Fruit fly (Drosophila melanogaster) whole organism, wandering third instar larva: ENCODE measurements around the gene Est-Q.

ENCODE experiments used
- Abd-B ChIP-seq: fragments of >200 bp; optimal IDR thresholded peaks from 2 replicates; lab custom pipeline; 2017; ENCODE audit warnings: missing biosample characterization, missing genetic modification characterization
- CG9705 ChIP-seq: fragments of 200-800 bp; sonication (Bioruptor generic); optimal IDR thresholded peaks from 2 replicates; lab custom pipeline; 2018; ENCODE audit warnings: missing biosample characterization, mild to moderate bottlenecking, missing genetic modification characterization
- CrebA ChIP-seq: fragments of 200-800 bp; sonication (Bioruptor generic); optimal IDR thresholded peaks from 2 replicates; lab custom pipeline; 2016; ENCODE audit warnings: missing biosample characterization, mild to moderate bottlenecking, missing genetic modification characterization, borderline replicate concordance
- Dfd ChIP-seq: fragments of >200 bp; optimal IDR thresholded peaks from 2 replicates; lab custom pipeline; 2017; ENCODE audit warnings: missing biosample characterization, missing genetic modification characterization
- Dif ChIP-seq: fragments of 200-275, 200-300 bp; sonication (Bioruptor generic); optimal IDR thresholded peaks from 2 replicates; lab custom pipeline; 2018; ENCODE audit warnings: missing biosample characterization, missing genetic modification characterization; ENCODE audit not compliant: partially characterized antibody
- GATAd ChIP-seq: sonication (Bioruptor generic); optimal IDR thresholded peaks from 2 replicates; lab custom pipeline; 2016; ENCODE audit warnings: missing biosample characterization, missing genetic modification characterization
- HLH106 ChIP-seq: fragments of 200-800 bp; optimal IDR thresholded peaks from 3 replicates; lab custom pipeline; 2019; ENCODE audit warnings: missing biosample characterization, mild to moderate bottlenecking, missing genetic modification characterization, moderate library complexity
- Hnf4 ChIP-seq: fragments of 200-800 bp; sonication (Bioruptor generic); optimal IDR thresholded peaks from 2 replicates; lab custom pipeline; 2016; ENCODE audit warnings: missing biosample characterization, mild to moderate bottlenecking, missing genetic modification characterization
- Hr83 ChIP-seq: fragments of 200-300 bp; sonication (Bioruptor generic); optimal IDR thresholded peaks from 2 replicates; lab custom pipeline; 2016; ENCODE audit warnings: missing biosample characterization, mild to moderate bottlenecking, missing genetic modification characterization, moderate library complexity; ENCODE audit not compliant: poor library complexity, severe bottlenecking
- Jra ChIP-seq: sonication (Bioruptor generic); optimal IDR thresholded peaks from 2 replicates; lab custom pipeline; 2016; ENCODE audit warnings: missing biosample characterization, missing genetic modification characterization
- Myc ChIP-seq: fragments of >200 bp; optimal IDR thresholded peaks from 2 replicates; lab custom pipeline; 2017
- N ChIP-seq: fragments of >200 bp; optimal IDR thresholded peaks from 2 replicates; lab custom pipeline; 2018; ENCODE audit warnings: missing biosample characterization, missing external identifiers, missing genetic modification characterization
- OdsH ChIP-seq: fragments of 200-800 bp; sonication (Bioruptor generic); optimal IDR thresholded peaks from 2 replicates; lab custom pipeline; 2016; ENCODE audit warnings: missing biosample characterization, mild to moderate bottlenecking, missing genetic modification characterization
- Rel ChIP-seq, 2 experiments: fragments of 200-800 bp; sonication (Bioruptor generic) in 1 of 2; optimal IDR thresholded peaks; 2 replicates in 1 of 2; 3 replicates in 1 of 2; lab custom pipeline; 2016 to 2019; ENCODE audit warnings: mild to moderate bottlenecking in 2 of 2, missing biosample characterization in 2 of 2, missing genetic modification characterization in 2 of 2, moderate library complexity in 1 of 2
- Sp1 ChIP-seq: fragments of 200-800 bp; sonication (Bioruptor generic); optimal IDR thresholded peaks from 3 replicates; lab custom pipeline; 2019; ENCODE audit warnings: missing biosample characterization, mild to moderate bottlenecking, missing genetic modification characterization, moderate library complexity
- Vsx2 ChIP-seq: fragments of 200-300, 225-300 bp; sonication (Bioruptor generic); optimal IDR thresholded peaks from 2 replicates; lab custom pipeline; 2018; ENCODE audit warnings: missing biosample characterization, missing genetic modification characterization; ENCODE audit not compliant: partially characterized antibody
- br ChIP-seq: fragments of 200-800 bp; sonication (Bioruptor generic); optimal IDR thresholded peaks from 2 replicates; lab custom pipeline; 2016; ENCODE audit warnings: missing biosample characterization, missing genetic modification characterization
- dmrt93B ChIP-seq: fragments of 200-800 bp; sonication (Bioruptor generic); optimal IDR thresholded peaks from 2 replicates; lab custom pipeline; 2018; ENCODE audit warnings: missing biosample characterization, mild to moderate bottlenecking, missing genetic modification characterization
- dsf ChIP-seq: sonication (Bioruptor generic); optimal IDR thresholded peaks from 2 replicates; lab custom pipeline; 2016; ENCODE audit warnings: missing biosample characterization, missing genetic modification characterization, borderline replicate concordance
- ey ChIP-seq: fragments of 200-800 bp; sonication (Bioruptor generic); optimal IDR thresholded peaks from 2 replicates; lab custom pipeline; 2016; ENCODE audit warnings: missing biosample characterization, missing genetic modification characterization
- foxo ChIP-seq, 2 experiments: fragments of 200-800 bp; sonication (Bioruptor generic); optimal IDR thresholded peaks; 2 replicates in 1 of 2; 3 replicates in 1 of 2; lab custom pipeline; 2016 to 2017; ENCODE audit warnings: missing biosample characterization in 2 of 2, missing genetic modification characterization in 2 of 2
- fru ChIP-seq: fragments of 200-800 bp; sonication (Bioruptor generic); optimal IDR thresholded peaks from 3 replicates; lab custom pipeline; 2016; ENCODE audit warnings: missing biosample characterization, mild to moderate bottlenecking, missing genetic modification characterization
- h ChIP-seq: fragments of 200-800 bp; sonication (Bioruptor generic); optimal IDR thresholded peaks from 3 replicates; lab custom pipeline; 2016; ENCODE audit warnings: missing biosample characterization, mild to moderate bottlenecking, missing genetic modification characterization
- jim ChIP-seq: fragments of 175-275, 200-325 bp; sonication (Bioruptor generic); optimal IDR thresholded peaks from 2 replicates; lab custom pipeline; 2016; ENCODE audit warnings: missing biosample characterization, mild to moderate bottlenecking, missing genetic modification characterization
- lola ChIP-seq: fragments of >200 bp; optimal IDR thresholded peaks from 2 replicates; lab custom pipeline; 2017; ENCODE audit warnings: missing biosample characterization, missing genetic modification characterization
- pan ChIP-seq: fragments of >200 bp; optimal IDR thresholded peaks from 2 replicates; lab custom pipeline; 2017
- psq ChIP-seq: fragments of 200-800 bp; sonication (Bioruptor generic); optimal IDR thresholded peaks from 3 replicates; lab custom pipeline; 2017; ENCODE audit warnings: missing biosample characterization, mild to moderate bottlenecking, missing genetic modification characterization, moderate library complexity
- rgr ChIP-seq: fragments of 200-800 bp; sonication (Bioruptor generic); optimal IDR thresholded peaks from 3 replicates; lab custom pipeline; 2016; ENCODE audit warnings: missing biosample characterization, mild to moderate bottlenecking, missing genetic modification characterization
- sage ChIP-seq: fragments of 200-800 bp; sonication (Bioruptor generic); optimal IDR thresholded peaks from 2 replicates; lab custom pipeline; 2016; ENCODE audit warnings: missing biosample characterization, mild to moderate bottlenecking, missing genetic modification characterization
- sv ChIP-seq: fragments of 200-800 bp; sonication (Bioruptor generic); optimal IDR thresholded peaks from 3 replicates; lab custom pipeline; 2016; ENCODE audit warnings: missing biosample characterization, missing genetic modification characterization
- tai ChIP-seq: sonication (Bioruptor generic); optimal IDR thresholded peaks from 2 replicates; lab custom pipeline; 2016; ENCODE audit warnings: missing biosample characterization, missing genetic modification characterization
- usp ChIP-seq: fragments of >200 bp; optimal IDR thresholded peaks from 2 replicates; lab custom pipeline; 2017; ENCODE audit warnings: missing biosample characterization, missing genetic modification characterization
- woc ChIP-seq: sonication (Bioruptor generic); optimal IDR thresholded peaks from 2 replicates; lab custom pipeline; 2016; ENCODE audit warnings: missing biosample characterization, mild to moderate bottlenecking, missing genetic modification characterization

The Est-Q gene

dm6 chr3L:21496865-21497634, 4.2 kb upstream of the Est-Q start, which contains the start of gene Hr78 (continued):
- TF ChIP-seq Dif (GFP tag; lab: Kevin White, UChicago), result peak; percentile 4
- TF ChIP-seq usp, result no peak
- peak; percentile 40 for TF ChIP-seq h (GFP tag; lab: Kevin White, UChicago)
- TF ChIP-seq, all 38 proteins: peak for 21

- peak; percentile 14 for TF ChIP-seq N
These were observed 2.7 kb upstream of the Est-Q start for dm6 chr3L:21498450-21499027.

- TF ChIP-seq rgr (peak; percentile 30), Dif (GFP tag; lab: Kevin White, UChicago) (no peak), sv (no peak), OdsH (GFP tag; lab: Kevin White, UChicago) (peak; percentile 8), fru (GFP tag; lab: Kevin White, UChicago) (peak; percentile 54), woc (peak; percentile 0), h (GFP tag; lab: Kevin White, UChicago) (peak; percentile 30), Hnf4 (GFP tag; lab: Kevin White, UChicago) (peak; percentile 55), foxo (GFP tag; optimal IDR thresholded peaks at IDR 0.05; lab: Kevin White, UChicago) (peak in 1 of 2 experiments; percentile 34), GATAd (GFP tag; lab: Kevin White, UChicago) (no peak)
- TF ChIP-seq, all 38 proteins: peak for 7
These were observed 707 bp downstream of the Est-Q start for dm6 chr3L:21501928-21502327.

- peak; percentile 66 for TF ChIP-seq HLH106 (tag; lab: Kevin White, UChicago)
- no peak for TF ChIP-seq lola
- TF ChIP-seq h (GFP tag; lab: Kevin White, UChicago), result peak; percentile 82
- no peak for TF ChIP-seq Abd-B
- peak; percentile 56 for TF ChIP-seq CG9705 (GFP tag; lab: Kevin White, UChicago)
- peak; percentile 59 for TF ChIP-seq psq
- TF ChIP-seq rgr, result peak; percentile 75
- no peak for TF ChIP-seq usp
- TF ChIP-seq dsf (GFP tag; lab: Kevin White, UChicago), result peak; percentile 31
- TF ChIP-seq dmrt93B (GFP tag; lab: Kevin White, UChicago), result no peak
- TF ChIP-seq woc, result peak; percentile 88
- peak; percentile 60 for TF ChIP-seq Jra (GFP tag; lab: Kevin White, UChicago)
- TF ChIP-seq fru (GFP tag; lab: Kevin White, UChicago), result peak; percentile 73
- no peak for TF ChIP-seq sage (GFP tag; lab: Kevin White, UChicago)
- TF ChIP-seq Dfd (GFP tag; lab: Kevin White, UChicago), result no peak
- peak; percentile 57 for TF ChIP-seq Sp1 (GFP tag; lab: Kevin White, UChicago)
- TF ChIP-seq CrebA, result no peak
- no peak for TF ChIP-seq jim (GFP tag; lab: Kevin White, UChicago)
- peak; percentile 25 for TF ChIP-seq Myc (lab: Kevin White, UChicago)
- no peak for TF ChIP-seq N
- peak; percentile 57 for TF ChIP-seq sv
- TF ChIP-seq Hnf4 (GFP tag; lab: Kevin White, UChicago), result peak; percentile 77
- peak; percentile 72 for TF ChIP-seq ey (GFP tag; lab: Kevin White, UChicago)
- no peak for TF ChIP-seq Vsx2 (GFP tag; lab: Kevin White, UChicago)
- peak; percentile 59 for TF ChIP-seq OdsH (GFP tag; lab: Kevin White, UChicago)
- TF ChIP-seq pan, result no peak
- TF ChIP-seq Rel (GFP tag; optimal IDR thresholded peaks at IDR 0.05; lab: Kevin White, UChicago), result no peak
- TF ChIP-seq Rel (tag; optimal IDR thresholded peaks at IDR 0.05; lab: Kevin White, UChicago), result no peak
- TF ChIP-seq foxo (GFP tag; optimal IDR thresholded peaks at IDR 0.05; lab: Kevin White, UChicago), result peak in 1 of 2 experiments; percentile 79
- no peak for TF ChIP-seq Dif (GFP tag; lab: Kevin White, UChicago)
- TF ChIP-seq tai (GFP tag; lab: Kevin White, UChicago), result no peak
- TF ChIP-seq Hr83, result peak; percentile 64
- peak; percentile 67 for TF ChIP-seq br
These were observed 6.2 kb downstream of the Est-Q start, which contains the start of the genes Glg1 and M6 for dm6 chr3L:21507354-21507928. Glg1 (minus strand) TSS chr3L:21507538. M6 (plus strand) TSS chr3L:21507852.
